Worm (Caenorhabditis elegans) whole organism, early embryonic: ENCODE data around the gene ZC262.7.

Experiments used
- B0310.2 ChIP-seq: sonication (generic microtip); optimal IDR thresholded peaks from 2 replicates; lab custom pipeline; 2016; ENCODE audit warnings: mild to moderate bottlenecking, missing genetic modification characterization, missing compliant biosample characterization
- F13C5.2 ChIP-seq: sonication (generic microtip); optimal IDR thresholded peaks from 2 replicates; lab custom pipeline; 2017; ENCODE audit warnings: mild to moderate bottlenecking, missing genetic modification characterization, inconsistent platforms, missing compliant biosample characterization
- aly-1 ChIP-seq: sonication (generic microtip); optimal IDR thresholded peaks from 2 replicates; lab custom pipeline; 2016; ENCODE audit warnings: missing genetic modification characterization, missing compliant biosample characterization
- ama-1 ChIP-seq: fragments of 150-350 bp; optimal IDR thresholded peaks from 2 replicates; lab custom pipeline; 2014

DNA sequence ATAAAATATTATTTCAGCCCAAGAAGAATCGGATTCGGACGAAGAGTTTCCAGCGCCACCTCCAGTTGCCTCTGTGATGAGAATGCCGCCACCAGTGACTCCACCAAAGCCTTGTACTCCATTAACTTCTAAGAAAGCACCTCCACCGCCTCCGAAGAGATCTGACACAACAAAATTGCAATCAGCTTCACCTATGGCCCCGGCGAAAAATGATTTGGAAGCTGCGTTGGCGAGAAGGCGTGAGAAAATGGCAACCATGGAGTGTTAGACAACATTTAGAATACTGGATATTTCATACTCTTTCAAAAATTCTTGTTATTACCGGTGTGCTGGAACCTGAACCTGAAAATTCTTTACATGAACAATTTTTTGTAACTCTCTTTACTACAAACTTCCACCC, 38.8 kb downstream of the ZC262.7 start:
- TF ChIP-seq ama-1 (lab: Kevin White, UChicago) (no peak), F13C5.2 (tag; lab: Kevin White, UChicago) (no peak), aly-1 (tag; lab: Kevin White, UChicago) (no peak), B0310.2 (tag; lab: Kevin White, UChicago) (no peak)
